Worm (Caenorhabditis elegans) whole organism, L2 larva: ENCODE results near the gene str-8.

ENCODE experiments used
- C34F6.9 ChIP-seq: fragments of 150-350 bp; optimal IDR thresholded peaks from 2 replicates; lab custom pipeline; 2014; ENCODE audit warnings: missing biosample characterization, missing genetic modification characterization
- Y55F3AM.14 ChIP-seq: fragments of 200-800 bp; sonication (Bioruptor generic); optimal IDR thresholded peaks from 2 replicates; lab custom pipeline; 2018; ENCODE audit warnings: mild to moderate bottlenecking, missing genetic modification characterization, missing compliant biosample characterization
- alr-1 ChIP-seq: fragments of 150-350 bp; optimal IDR thresholded peaks from 2 replicates; lab custom pipeline; 2014; ENCODE audit warnings: missing biosample characterization, missing genetic modification characterization
- dmd-4 ChIP-seq: sonication (generic microtip); optimal IDR thresholded peaks from 2 replicates; lab custom pipeline; 2017; ENCODE audit warnings: missing biosample characterization, missing genetic modification characterization
- gmeb-1 ChIP-seq: fragments of 150-350 bp; optimal IDR thresholded peaks from 2 replicates; lab custom pipeline; 2014; ENCODE audit warnings: missing biosample characterization, missing genetic modification characterization
- nhr-11 ChIP-seq: fragments of 150-350 bp; optimal IDR thresholded peaks from 2 replicates; lab custom pipeline; 2014; ENCODE audit warnings: missing biosample characterization, missing genetic modification characterization
- nhr-237 ChIP-seq: fragments of 150-350 bp; optimal IDR thresholded peaks from 2 replicates; lab custom pipeline; 2014; ENCODE audit warnings: missing biosample characterization, missing genetic modification characterization
- nhr-77 ChIP-seq: fragments of 150-350 bp; optimal IDR thresholded peaks from 2 replicates; lab custom pipeline; 2014; ENCODE audit warnings: missing biosample characterization, missing genetic modification characterization

DNA sequence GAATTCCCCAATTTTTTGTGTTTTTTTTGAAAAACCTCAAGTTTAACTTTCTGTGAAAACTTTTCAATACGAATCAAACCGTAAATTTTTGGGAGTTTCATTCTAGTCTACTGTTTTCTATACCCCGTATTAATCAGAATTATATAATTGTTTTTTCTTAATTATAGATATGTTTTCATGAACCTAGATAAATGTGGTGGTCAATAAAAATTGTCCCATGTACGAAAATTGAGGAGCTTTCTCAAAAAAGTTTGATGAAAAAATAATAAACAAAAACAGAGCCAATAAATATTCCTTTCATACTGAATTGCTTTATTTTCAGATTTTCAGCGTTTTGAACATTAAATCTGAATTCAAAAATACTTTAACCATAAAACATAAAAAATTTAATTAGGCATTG is 44.4 kb upstream of the str-8 start, which contains the start of gene Y6E2A.1:
- TF ChIP-seq alr-1 (no peak), nhr-77 (tag; lab: Kevin White, UChicago) (no peak), C34F6.9 (no peak), dmd-4 (no peak), Y55F3AM.14 (no peak), nhr-11 (tag; lab: Kevin White, UChicago) (no peak), nhr-237 (tag; lab: Kevin White, UChicago) (no peak), gmeb-1 (no peak)
